Fruit fly (Drosophila melanogaster) whole organism: ENCODE measurements around the gene Mco1.

Experiments
- CG8478 ChIP-seq: fragments of >200 bp; optimal IDR thresholded peaks from 2 replicates; lab custom pipeline; 2018; ENCODE audit warnings: inconsistent platforms
- Dll ChIP-seq: fragments of >200 bp; optimal IDR thresholded peaks from 2 replicates; lab custom pipeline; 2017
- pan ChIP-seq: fragments of >200 bp; optimal IDR thresholded peaks from 2 replicates; lab custom pipeline; 2017

- TF ChIP-seq CG8478 (lab: Kevin White, UChicago) (no peak), pan (no peak), Dll (no peak)
Measured at dm6 chr2L:9454369-9455054, 38.1 kb downstream of the Mco1 start.
